Fruit fly (Drosophila melanogaster): Measurements from ENCODE around the gene ND-24.

- TF ChIP-seq OdsH (GFP tag; optimal IDR thresholded peaks at IDR 0.05): peak; percentile 83
- no peak for TF ChIP-seq Hr78 (GFP tag; optimal IDR thresholded peaks at IDR 0.05)
- peak; percentile 82 for TF ChIP-seq br (GFP tag; optimal IDR thresholded peaks at IDR 0.05)
- peak; percentile 39 for TF ChIP-seq sage (GFP tag; optimal IDR thresholded peaks at IDR 0.05)
- TF ChIP-seq Hnf4 (GFP tag; optimal IDR thresholded peaks at IDR 0.05): peak; percentile 91
- TF ChIP-seq pan (optimal IDR thresholded peaks at IDR 0.05): no peak
- TF ChIP-seq psq (GFP tag; optimal IDR thresholded peaks at IDR 0.05): peak; percentile 72
- TF ChIP-seq Mio (GFP tag; optimal IDR thresholded peaks at IDR 0.05): no peak
- TF ChIP-seq Vsx2 (GFP tag; optimal IDR thresholded peaks at IDR 0.05; ENCODE audit: partially characterized antibody): no peak
- peak; percentile 59 for TF ChIP-seq brk (GFP tag; optimal IDR thresholded peaks at IDR 0.05)
Measured at dm6 chrX:17599330-17599729, 32.6 kb upstream of the ND-24 start, which contains the start of gene X11L.

Data from whole organism, wandering third instar larva.